Fruit fly (Drosophila melanogaster) whole organism, adult: ENCODE measurements around the gene CG5418.

Source experiments
- CG11617 ChIP-seq: fragments of 200-800 bp; sonication (Bioruptor generic); optimal IDR thresholded peaks from 2 replicates; lab custom pipeline; 2017; ENCODE audit warnings: mild to moderate bottlenecking, missing biosample characterization, missing genetic modification reagents, missing genetic modification characterization
- CG12768 ChIP-seq: fragments of 200-800 bp; sonication (Bioruptor generic); optimal IDR thresholded peaks from 2 replicates; lab custom pipeline; 2017; ENCODE audit warnings: missing biosample characterization, missing genetic modification characterization, mild to moderate bottlenecking, moderate library complexity, missing genetic modification reagents
- CG14711 ChIP-seq: fragments of 200-800 bp; sonication (Bioruptor generic); optimal IDR thresholded peaks from 2 replicates; lab custom pipeline; 2018; ENCODE audit warnings: missing biosample characterization, mild to moderate bottlenecking, missing genetic modification characterization, moderate library complexity
- CG1620 ChIP-seq: fragments of 200-800 bp; sonication (Bioruptor generic); optimal IDR thresholded peaks from 2 replicates; lab custom pipeline; 2016; ENCODE audit warnings: missing biosample characterization, missing genetic modification characterization
- CG7101 ChIP-seq: fragments of 200-800 bp; sonication (Bioruptor generic); optimal IDR thresholded peaks from 2 replicates; lab custom pipeline; 2018; ENCODE audit warnings: missing biosample characterization, mild to moderate bottlenecking, missing genetic modification characterization, moderate library complexity
- Hr96 ChIP-seq: fragments of 200-800 bp; sonication (Bioruptor generic); optimal IDR thresholded peaks from 2 replicates; lab custom pipeline; 2016; ENCODE audit warnings: missing biosample characterization, missing genetic modification characterization
- cic ChIP-seq: fragments of 200-800 bp; sonication (Bioruptor generic); optimal IDR thresholded peaks from 2 replicates; lab custom pipeline; 2017; ENCODE audit warnings: missing biosample characterization, mild to moderate bottlenecking, missing genetic modification characterization, moderate library complexity
- kay ChIP-seq: fragments of 200-800 bp; sonication (Bioruptor generic); peaks from one replicate; lab custom pipeline; 2016; ENCODE audit warnings: missing biosample characterization, missing genetic modification characterization, borderline replicate concordance
- pad ChIP-seq: fragments of 200-800 bp; sonication (Bioruptor generic); optimal IDR thresholded peaks from 3 replicates; lab custom pipeline; 2017; ENCODE audit warnings: missing biosample characterization, missing genetic modification characterization, mild to moderate bottlenecking, moderate library complexity, missing genetic modification reagents

DNA sequence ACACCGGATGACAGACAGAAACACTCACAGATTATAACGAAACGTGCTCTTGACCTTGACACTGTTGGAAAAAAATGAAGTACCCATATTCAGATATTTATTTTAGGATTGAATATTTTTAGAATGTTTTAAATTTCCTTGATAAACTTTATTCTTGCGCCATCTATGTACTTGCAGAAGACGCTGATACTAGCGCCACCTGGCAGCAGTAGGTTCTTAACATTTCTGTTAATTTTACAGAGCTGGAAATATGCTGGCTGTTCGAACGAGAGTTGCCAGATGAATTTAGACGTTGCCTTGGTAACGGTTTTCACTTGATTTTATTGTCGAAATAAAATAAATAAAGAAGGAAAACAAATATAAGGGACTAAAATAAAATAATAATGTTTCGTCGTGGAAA is 28.5 kb downstream of the CG5418 start, which contains the start of gene Fam92:
- TF ChIP-seq cic (GFP tag; lab: Kevin White, UChicago) (peak; percentile 37), Hr96 (GFP tag; lab: Kevin White, UChicago) (no peak), CG14711 (no peak), CG7101 (tag; lab: Kevin White, UChicago) (peak; percentile 54), CG11617 (GFP tag; lab: Kevin White, UChicago) (no peak), CG1620 (GFP tag; lab: Kevin White, UChicago) (peak; percentile 37), pad (GFP tag; lab: Kevin White, UChicago) (peak; percentile 16), CG12768 (GFP tag; lab: Kevin White, UChicago) (no peak), kay (GFP tag; lab: Kevin White, UChicago) (no peak)
